Worm (Caenorhabditis elegans) whole organism, young adult: Measurements from ENCODE around the gene ttc-39B.
A peak's percentile ranks its signal among the peaks of the same experiment; 100 is the strongest.

Experiments used
- Y53F4B.3 ChIP-seq: fragments of 200-800 bp; sonication (Bioruptor generic); IDR thresholded peaks from 2 replicates; pipeline ENCODE4 v1.3.6; 2022; ENCODE audit warnings: missing genetic modification reagents, missing genetic modification characterization, missing compliant biosample characterization
- ama-1 ChIP-seq, 3 experiments: fragments of 150-350 bp in 1 of 3; sonication (generic microtip) in 2 of 3; optimal IDR thresholded peaks; 2 replicates each; lab custom pipeline; 2014 to 2018; ENCODE audit warnings: missing biosample characterization in 2 of 3, missing genetic modification characterization in 2 of 3, missing genetic modification reagents in 2 of 3
- dpff-1 ChIP-seq: sonication (generic microtip); optimal IDR thresholded peaks from 2 replicates; lab custom pipeline; 2017; ENCODE audit warnings: mild to moderate bottlenecking, missing genetic modification characterization, missing compliant biosample characterization
- dpl-1 ChIP-seq: fragments of 150-350 bp; optimal IDR thresholded peaks from 2 replicates; lab custom pipeline; 2014; ENCODE audit warnings: missing biosample characterization, missing genetic modification reagents, missing genetic modification characterization
- egl-18 ChIP-seq: fragments of 200-800 bp; sonication (Bioruptor generic); IDR thresholded peaks from 2 replicates; pipeline ENCODE4 v1.3.6; 2022; ENCODE audit warnings: missing genetic modification reagents, missing genetic modification characterization, missing compliant biosample characterization
- him-1 ChIP-seq: sonication (generic microtip); optimal IDR thresholded peaks from 2 replicates; lab custom pipeline; 2016; ENCODE audit warnings: missing genotype, missing genetic modification reagents, missing genetic modification characterization, missing compliant biosample characterization
- pha-4 ChIP-seq: fragments of 150-350 bp; sonication (generic microtip); optimal IDR thresholded peaks from 2 replicates; lab custom pipeline; 2014; ENCODE audit warnings: missing biosample characterization, missing genetic modification reagents, missing genetic modification characterization
- unc-62 ChIP-seq: fragments of 150-350 bp; optimal IDR thresholded peaks from 2 replicates; lab custom pipeline; 2014; ENCODE audit warnings: missing biosample characterization, missing genetic modification reagents, missing genetic modification characterization

DNA sequence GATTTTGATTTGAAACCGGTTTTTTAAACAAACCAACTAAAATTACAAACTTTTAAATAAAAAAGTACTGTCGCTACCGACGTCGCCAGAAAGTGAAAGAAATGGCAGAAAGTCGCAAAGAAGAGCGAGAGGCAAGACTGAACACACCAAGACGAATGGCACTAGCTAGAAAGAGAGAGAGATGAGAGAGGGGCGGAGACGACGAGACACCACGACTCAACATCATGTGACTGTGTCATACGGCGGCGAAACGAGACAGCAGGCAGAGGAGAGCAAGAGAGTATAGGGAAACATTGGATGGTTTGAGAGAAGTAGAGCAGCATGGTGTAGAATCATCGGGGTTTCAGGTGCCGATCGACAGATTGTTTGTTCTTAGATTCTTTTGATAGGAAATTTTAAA is 14.6 kb upstream of the ttc-39B start:
- TF ChIP-seq dpl-1: no peak
- TF ChIP-seq Y53F4B.3 (GFP tag; lab: Robert Waterston, UW): no peak
- no peak for TF ChIP-seq him-1 (tag; lab: Kevin White, UChicago)
- TF ChIP-seq pha-4 (tag; lab: Kevin White, UChicago): peak; percentile 79
- no peak for TF ChIP-seq dpff-1
- TF ChIP-seq unc-62: peak; percentile 88
- TF ChIP-seq ama-1 (optimal IDR thresholded peaks at IDR 0.05; lab: Kevin White, UChicago): peak; percentile 96
- no peak for TF ChIP-seq ama-1 (GFP tag; optimal IDR thresholded peaks at IDR 0.05; lab: Kevin White, UChicago)
- peak; percentile 42; the same call in 1 of the 2 replicates for TF ChIP-seq egl-18 (GFP tag; lab: Robert Waterston, UW)
